Worm (Caenorhabditis elegans) whole organism, late embryonic: ENCODE results near the gene srsx-5.

Source experiments
- C08G9.2 ChIP-seq: sonication (generic microtip); optimal IDR thresholded peaks from 2 replicates; lab custom pipeline; 2016; ENCODE audit warnings: mild to moderate bottlenecking, missing genetic modification characterization, moderate library complexity, missing compliant biosample characterization
- C38D4.7 ChIP-seq: fragments of 200-800 bp; sonication (Bioruptor generic); optimal IDR thresholded peaks from 2 replicates; lab custom pipeline; 2018; ENCODE audit warnings: mild to moderate bottlenecking, missing genetic modification characterization, moderate library complexity, missing compliant biosample characterization
- F13H6.1 ChIP-seq: sonication (generic microtip); optimal IDR thresholded peaks from 2 replicates; lab custom pipeline; 2016; ENCODE audit warnings: missing genetic modification characterization, missing compliant biosample characterization
- K02D7.2 ChIP-seq: sonication (generic microtip); optimal IDR thresholded peaks from 2 replicates; lab custom pipeline; 2017; ENCODE audit warnings: mild to moderate bottlenecking, missing genetic modification characterization, missing compliant biosample characterization
- ahr-1 ChIP-seq: sonication (generic microtip); optimal IDR thresholded peaks from 2 replicates; lab custom pipeline; 2016; ENCODE audit warnings: missing genetic modification characterization, missing compliant biosample characterization
- ceh-14 ChIP-seq: sonication (generic microtip); optimal IDR thresholded peaks from 2 replicates; lab custom pipeline; 2016; ENCODE audit warnings: missing genotype, missing genetic modification characterization, missing compliant biosample characterization
- ceh-19 ChIP-seq: fragments of 200-800 bp; sonication (Bioruptor generic); optimal IDR thresholded peaks from 2 replicates; lab custom pipeline; 2018; ENCODE audit warnings: mild to moderate bottlenecking, missing genetic modification characterization, missing compliant biosample characterization
- ceh-2 ChIP-seq: sonication (generic microtip); optimal IDR thresholded peaks from 2 replicates; lab custom pipeline; 2016; ENCODE audit warnings: missing genotype, missing genetic modification characterization, missing compliant biosample characterization
- ceh-24 ChIP-seq: sonication (generic microtip); optimal IDR thresholded peaks from 2 replicates; lab custom pipeline; 2016; ENCODE audit warnings: mild to moderate bottlenecking, missing genetic modification characterization, missing compliant biosample characterization
- ceh-30 ChIP-seq: fragments of 150-350 bp; optimal IDR thresholded peaks from 2 replicates; lab custom pipeline; 2014; ENCODE audit warnings: missing biosample characterization, missing genetic modification characterization
- ceh-34 ChIP-seq: sonication (generic microtip); optimal IDR thresholded peaks from 2 replicates; lab custom pipeline; 2016; ENCODE audit warnings: mild to moderate bottlenecking, missing genetic modification characterization, missing compliant biosample characterization
- ceh-48 ChIP-seq: sonication (generic microtip); optimal IDR thresholded peaks from 2 replicates; lab custom pipeline; 2016; ENCODE audit warnings: missing genetic modification characterization, inconsistent platforms, missing compliant biosample characterization
- ceh-9 ChIP-seq: sonication (generic microtip); optimal IDR thresholded peaks from 2 replicates; lab custom pipeline; 2016; ENCODE audit warnings: mild to moderate bottlenecking, missing genetic modification characterization, inconsistent platforms, missing compliant biosample characterization
- che-1 ChIP-seq: sonication (generic microtip); optimal IDR thresholded peaks from 2 replicates; lab custom pipeline; 2016; ENCODE audit warnings: mild to moderate bottlenecking, missing genetic modification characterization, missing compliant biosample characterization
- dmd-4 ChIP-seq: sonication (generic microtip); optimal IDR thresholded peaks from 2 replicates; lab custom pipeline; 2016; ENCODE audit warnings: borderline replicate concordance, missing genetic modification characterization, missing compliant biosample characterization
- dve-1 ChIP-seq: sonication (generic microtip); optimal IDR thresholded peaks from 2 replicates; lab custom pipeline; 2017; ENCODE audit warnings: antibody characterized with exemption, mild to moderate bottlenecking, missing genetic modification characterization, missing compliant biosample characterization
- elt-2 ChIP-seq: sonication (generic microtip); optimal IDR thresholded peaks from 2 replicates; lab custom pipeline; 2016; ENCODE audit warnings: missing genetic modification reagents, missing genetic modification characterization, missing compliant biosample characterization
- elt-4 ChIP-seq: sonication (generic microtip); optimal IDR thresholded peaks from 2 replicates; lab custom pipeline; 2016; ENCODE audit warnings: missing genetic modification characterization, missing compliant biosample characterization
- ets-4 ChIP-seq: sonication (generic microtip); optimal IDR thresholded peaks from 2 replicates; lab custom pipeline; 2016; ENCODE audit warnings: missing genetic modification characterization, missing compliant biosample characterization
- eyg-1 ChIP-seq: sonication (generic microtip); optimal IDR thresholded peaks from 2 replicates; lab custom pipeline; 2016; ENCODE audit warnings: missing genotype, missing genetic modification characterization, missing compliant biosample characterization
- fax-1 ChIP-seq: sonication (generic microtip); optimal IDR thresholded peaks from 2 replicates; lab custom pipeline; 2016; ENCODE audit warnings: missing genotype, missing genetic modification characterization, missing compliant biosample characterization
- fkh-6 ChIP-seq: sonication (generic microtip); optimal IDR thresholded peaks from 2 replicates; lab custom pipeline; 2016; ENCODE audit warnings: missing genetic modification characterization, missing compliant biosample characterization
- hlh-13 ChIP-seq: fragments of 200-800 bp; sonication (Bioruptor generic); optimal IDR thresholded peaks from 2 replicates; lab custom pipeline; 2018; ENCODE audit warnings: mild to moderate bottlenecking, missing genetic modification characterization, missing compliant biosample characterization
- hlh-6 ChIP-seq: sonication (generic microtip); optimal IDR thresholded peaks from 2 replicates; lab custom pipeline; 2016; ENCODE audit warnings: missing genotype, missing genetic modification characterization, missing compliant biosample characterization
- hlh-8 ChIP-seq: sonication (generic microtip); optimal IDR thresholded peaks from 2 replicates; lab custom pipeline; 2016; ENCODE audit warnings: missing genotype, missing genetic modification characterization, missing compliant biosample characterization
- lin-11 ChIP-seq: fragments of 200-800 bp; sonication (Bioruptor generic); optimal IDR thresholded peaks from 2 replicates; lab custom pipeline; 2018; ENCODE audit warnings: mild to moderate bottlenecking, missing genetic modification characterization, missing compliant biosample characterization
- madf-2 ChIP-seq: sonication (generic microtip); optimal IDR thresholded peaks from 2 replicates; lab custom pipeline; 2017; ENCODE audit warnings: missing genetic modification characterization, missing compliant biosample characterization
- mec-3 ChIP-seq: sonication (generic microtip); optimal IDR thresholded peaks from 2 replicates; lab custom pipeline; 2016; ENCODE audit warnings: borderline replicate concordance, missing genetic modification characterization, missing compliant biosample characterization
- nhr-11 ChIP-seq: fragments of 150-350 bp; optimal IDR thresholded peaks from 2 replicates; lab custom pipeline; 2014; ENCODE audit warnings: missing biosample characterization, missing genetic modification characterization
- npax-4 ChIP-seq: sonication (generic microtip); optimal IDR thresholded peaks from 2 replicates; lab custom pipeline; 2016; ENCODE audit warnings: missing genetic modification characterization, missing compliant biosample characterization
- pat-9 ChIP-seq: fragments of 200-800 bp; sonication (Bioruptor generic); optimal IDR thresholded peaks from 2 replicates; lab custom pipeline; 2018; ENCODE audit warnings: mild to moderate bottlenecking, missing genetic modification characterization, moderate library complexity, missing compliant biosample characterization
- pax-1 ChIP-seq: fragments of 150-350 bp; optimal IDR thresholded peaks from 2 replicates; lab custom pipeline; 2014; ENCODE audit warnings: missing biosample characterization, missing genetic modification characterization
- pha-2 ChIP-seq: sonication (generic microtip); optimal IDR thresholded peaks from 2 replicates; lab custom pipeline; 2017; ENCODE audit warnings: mild to moderate bottlenecking, missing genetic modification characterization, missing compliant biosample characterization
- pha-4 ChIP-seq: fragments of 150-350 bp; optimal IDR thresholded peaks from 2 replicates; lab custom pipeline; 2018; ENCODE audit warnings: missing biosample characterization, missing genetic modification reagents, missing genetic modification characterization
- pros-1 ChIP-seq: fragments of 150-350 bp; optimal IDR thresholded peaks from 2 replicates; lab custom pipeline; 2014; ENCODE audit warnings: missing biosample characterization, missing genetic modification reagents, missing genetic modification characterization
- ref-2 ChIP-seq: sonication (generic microtip); optimal IDR thresholded peaks from 2 replicates; lab custom pipeline; 2016; ENCODE audit warnings: missing genetic modification characterization, missing compliant biosample characterization
- sox-4 ChIP-seq: sonication (generic microtip); optimal IDR thresholded peaks from 2 replicates; lab custom pipeline; 2017; ENCODE audit warnings: mild to moderate bottlenecking, missing genetic modification characterization, inconsistent platforms, missing compliant biosample characterization
- ttx-3 ChIP-seq: sonication (generic microtip); optimal IDR thresholded peaks from 2 replicates; lab custom pipeline; 2016; ENCODE audit warnings: missing genetic modification reagents, missing genetic modification characterization, missing compliant biosample characterization
- unc-3 ChIP-seq, 2 experiments: fragments of 200-800 bp in 1 of 2; sonication (Bioruptor generic) in 1 of 2; sonication (generic microtip) in 1 of 2; conservative IDR thresholded peaks in 1 of 2; optimal IDR thresholded peaks in 1 of 2; 2 replicates each; pipeline versions ENCODE4 v1.3.6 to Lab custom; 2016 to 2022; ENCODE audit warnings: missing compliant biosample characterization in 2 of 2, missing genetic modification characterization in 2 of 2, missing genetic modification reagents in 1 of 2
- unc-42 ChIP-seq: sonication (generic microtip); optimal IDR thresholded peaks from 2 replicates; lab custom pipeline; 2016; ENCODE audit warnings: missing genotype, missing genetic modification characterization, missing compliant biosample characterization
- zip-5 ChIP-seq: sonication (generic microtip); optimal IDR thresholded peaks from 2 replicates; lab custom pipeline; 2016; ENCODE audit warnings: missing genetic modification characterization, missing compliant biosample characterization
- ztf-16 ChIP-seq: sonication (generic microtip); optimal IDR thresholded peaks from 2 replicates; lab custom pipeline; 2017; ENCODE audit warnings: missing genetic modification characterization, missing compliant biosample characterization

Gene srsx-5

DNA sequence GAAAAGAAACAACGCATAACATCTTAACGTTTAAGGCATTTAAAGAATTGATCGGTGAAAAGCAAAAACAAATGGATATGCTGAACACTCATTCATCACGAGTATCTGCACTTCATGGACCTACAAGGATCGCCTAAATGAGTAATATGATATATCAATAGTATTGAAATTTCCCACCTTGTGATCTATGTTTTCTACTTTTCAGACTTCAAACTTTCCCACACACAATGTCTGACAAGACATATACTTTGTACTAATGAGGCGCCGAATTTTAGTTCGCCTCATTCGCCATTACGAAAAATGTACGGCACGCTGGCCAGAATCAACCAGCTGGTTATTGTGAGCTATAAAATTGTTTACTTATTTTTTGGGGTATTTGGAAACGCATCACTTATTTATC, 2.0 kb upstream of the srsx-5 start, which contains the start of gene srsx-6:
srsx-6 (plus strand) TSS at position 301 of the 400 bp plus-strand sequence.
- TF ChIP-seq pha-2 (tag; lab: Kevin White, UChicago) (no peak), che-1 (tag; lab: Kevin White, UChicago) (no peak), ceh-2 (no peak), fax-1 (no peak), ets-4 (tag; lab: Kevin White, UChicago) (no peak), ahr-1 (tag; lab: Kevin White, UChicago) (no peak), mec-3 (tag; lab: Kevin White, UChicago) (no peak), hlh-13 (GFP tag; lab: Kevin White, UChicago) (no peak)
- TF ChIP-seq, all 69 proteins: peak for 0

DNA sequence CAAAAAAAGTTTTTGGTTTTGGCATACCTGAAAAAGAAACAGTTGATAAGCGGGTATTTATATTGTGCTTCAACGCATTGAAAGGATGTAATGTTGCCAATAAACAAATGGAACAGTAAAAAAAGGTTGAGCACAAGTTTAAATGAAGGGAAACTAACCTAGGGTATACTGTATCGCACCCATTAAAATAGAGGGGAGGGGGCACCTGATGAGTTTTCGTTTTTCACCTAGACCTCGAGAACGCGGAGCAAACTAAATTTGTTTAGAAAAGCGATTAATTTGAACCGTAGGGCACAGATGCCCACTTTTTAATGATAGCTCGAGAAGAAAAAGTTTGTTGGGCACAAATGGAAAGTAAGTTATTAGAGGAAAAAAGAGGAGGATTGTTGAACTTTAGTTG, 4.2 kb downstream of the srsx-5 start, which contains the start of gene ncx-10:
ncx-10 (minus strand) TSS at position 101 of the 400 bp plus-strand sequence.
- TF ChIP-seq eyg-1 (tag; lab: Kevin White, UChicago): no peak
- TF ChIP-seq dmd-4: no peak
- no peak for TF ChIP-seq elt-4
- no peak for TF ChIP-seq sox-4 (tag; lab: Kevin White, UChicago)
- TF ChIP-seq ceh-14 (tag; lab: Kevin White, UChicago): no peak
- TF ChIP-seq unc-3 (GFP tag; conservative IDR thresholded peaks at IDR 0.05; lab: Robert Waterston, UW): no peak
- no peak for TF ChIP-seq unc-3 (tag; optimal IDR thresholded peaks at IDR 0.05; lab: Kevin White, UChicago)
- TF ChIP-seq hlh-6 (tag; lab: Kevin White, UChicago): no peak

DNA sequence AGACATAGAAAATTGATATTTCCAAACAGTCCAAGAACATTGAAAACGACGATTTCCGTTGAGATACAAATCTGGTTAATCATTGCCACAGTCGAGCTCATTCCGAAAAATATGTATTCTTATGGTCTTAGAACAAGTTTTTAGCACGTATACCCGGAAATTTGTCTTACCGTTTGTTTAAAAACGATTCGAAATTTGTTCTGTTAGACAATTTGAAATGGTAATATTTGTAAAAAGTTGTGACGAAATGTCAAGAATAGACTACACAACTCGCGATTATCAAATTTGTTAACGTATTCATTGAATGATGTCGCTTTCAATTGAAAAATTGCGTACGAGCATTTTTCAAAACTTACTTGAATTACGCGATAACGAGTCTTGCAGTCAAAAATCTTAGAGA, 8.4 kb downstream of the srsx-5 start, which contains the start of gene srsx-3:
srsx-3 (minus strand) TSS at position 101 of the 400 bp plus-strand sequence.
- TF ChIP-seq C38D4.7 (GFP tag; lab: Kevin White, UChicago) (no peak), ets-4 (tag; lab: Kevin White, UChicago) (no peak), pha-4 (tag; lab: Kevin White, UChicago) (no peak), ceh-48 (tag; lab: Kevin White, UChicago) (no peak), ceh-24 (no peak), K02D7.2 (no peak), ceh-30 (no peak), lin-11 (tag; lab: Kevin White, UChicago) (no peak), ttx-3 (tag; lab: Kevin White, UChicago) (no peak), zip-5 (tag; lab: Kevin White, UChicago) (no peak), elt-2 (tag; lab: Kevin White, UChicago) (no peak), ahr-1 (tag; lab: Kevin White, UChicago) (no peak), ceh-34 (no peak), dve-1 (tag; lab: Kevin White, UChicago) (no peak)

DNA sequence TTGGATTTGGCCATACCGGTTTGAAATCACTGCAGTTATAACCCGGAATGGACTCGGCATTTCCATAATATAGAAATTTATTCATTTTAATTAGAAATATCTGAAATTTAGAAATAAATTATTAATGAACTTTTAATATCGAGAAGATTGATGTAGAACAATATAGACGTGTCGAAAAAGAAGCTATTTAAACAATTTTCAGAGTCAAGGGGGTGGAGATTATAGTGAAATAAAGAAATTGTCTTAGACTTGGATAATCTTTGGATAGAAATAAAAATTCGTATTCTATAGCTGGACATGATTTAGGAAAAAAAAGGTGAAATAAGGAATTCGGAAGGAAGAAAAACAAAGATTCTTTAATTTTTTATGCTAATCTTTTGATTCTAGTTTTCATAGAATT, 11.5 kb downstream of the srsx-5 start, which contains the start of gene srt-53:
srt-53 (minus strand) TSS at position 101 of the 400 bp plus-strand sequence.
- TF ChIP-seq ets-4 (tag; lab: Kevin White, UChicago) (no peak), C08G9.2 (tag; lab: Kevin White, UChicago) (no peak), pha-4 (tag; lab: Kevin White, UChicago) (no peak), hlh-8 (tag; lab: Kevin White, UChicago) (no peak), pat-9 (tag; lab: Kevin White, UChicago) (no peak), dve-1 (tag; lab: Kevin White, UChicago) (no peak), npax-4 (tag; lab: Kevin White, UChicago) (no peak), unc-42 (tag; lab: Kevin White, UChicago) (no peak), hlh-6 (tag; lab: Kevin White, UChicago) (no peak), mec-3 (tag; lab: Kevin White, UChicago) (no peak), fkh-6 (tag; lab: Kevin White, UChicago) (no peak), madf-2 (tag; lab: Kevin White, UChicago) (no peak), ref-2 (tag; lab: Kevin White, UChicago) (no peak), ceh-9 (tag; lab: Kevin White, UChicago) (no peak), F13H6.1 (tag; lab: Kevin White, UChicago) (no peak), ztf-16 (tag; lab: Kevin White, UChicago) (no peak), nhr-11 (tag; lab: Kevin White, UChicago) (no peak), pros-1 (tag; lab: Kevin White, UChicago) (no peak), pax-1 (no peak), ceh-19 (GFP tag; lab: Kevin White, UChicago) (no peak)
